Fruit fly (Drosophila melanogaster) Kc167 (cell line): ENCODE measurements around the gene CG31908.

Experiments used
- Myc ChIP-seq: fragments of >200 bp; optimal IDR thresholded peaks from 2 replicates; lab custom pipeline; 2017; ENCODE audit warnings: missing external identifiers
- Sin3A ChIP-seq: fragments of >200 bp; optimal IDR thresholded peaks from 2 replicates; lab custom pipeline; 2018; ENCODE audit warnings: missing external identifiers
- h ChIP-seq: fragments of >200 bp; optimal IDR thresholded peaks from 3 replicates; lab custom pipeline; 2018; ENCODE audit warnings: missing external identifiers
- insv ChIP-seq: fragments of >200 bp; optimal IDR thresholded peaks from 3 replicates; lab custom pipeline; 2018; ENCODE audit warnings: missing external identifiers
- psq ChIP-seq: fragments of >200 bp; optimal IDR thresholded peaks from 2 replicates; lab custom pipeline; 2017; ENCODE audit warnings: missing external identifiers
- ttk ChIP-seq: sonication (Bioruptor generic); optimal IDR thresholded peaks from 2 replicates; lab custom pipeline; 2017; ENCODE audit warnings: missing external identifiers

The CG31908 gene

DNA sequence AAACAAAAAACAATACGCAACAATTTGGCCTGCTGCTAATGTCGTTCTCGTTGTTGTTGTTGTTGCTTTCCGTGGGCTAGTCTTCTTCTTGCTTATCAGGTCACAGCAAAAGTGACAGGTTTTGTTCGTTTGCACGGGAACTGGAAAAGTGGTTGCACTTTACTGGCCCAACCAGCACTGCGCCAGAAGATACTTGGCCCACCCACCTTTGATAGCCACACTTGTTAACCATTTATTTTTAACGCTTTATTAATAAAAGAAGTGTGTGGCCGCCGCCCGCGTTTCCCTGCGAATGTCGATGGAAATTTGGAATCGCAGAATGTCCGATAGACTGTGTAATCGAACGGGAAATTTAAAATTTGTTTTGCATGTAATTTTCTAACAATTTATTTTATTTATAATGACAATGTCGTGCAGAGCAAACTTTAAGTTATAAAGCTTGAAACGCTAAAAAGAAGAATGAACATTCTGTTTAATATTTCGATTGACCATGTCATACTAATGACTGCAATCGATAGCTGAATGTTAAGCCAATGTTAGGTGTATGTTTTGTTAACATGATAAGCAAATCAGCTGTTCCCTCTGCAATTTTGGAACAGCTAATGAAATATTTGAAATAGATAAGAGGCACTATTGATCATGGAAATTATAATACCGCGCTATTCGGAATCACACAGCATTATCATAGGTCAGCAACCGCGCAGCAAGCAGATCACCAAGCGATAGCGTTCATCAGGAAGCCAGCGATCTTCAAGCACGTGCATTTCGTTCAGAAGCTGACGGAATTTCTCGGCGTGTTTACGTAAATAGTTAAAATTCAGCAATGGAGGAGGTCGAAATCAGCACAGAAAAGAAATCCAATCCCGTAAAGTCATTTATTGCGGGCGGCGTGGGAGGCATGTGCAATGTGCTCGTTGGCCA lies at the start of gene CG31908, which contains the start of gene MME1:
CG31908 (minus strand) TSS at position 402 of the 921 bp plus-strand sequence.
MME1 (plus strand) TSS at position 539 of the 921 bp plus-strand sequence.
- TF ChIP-seq ttk (lab: Kevin White, UChicago) (no peak), Sin3A (no peak), insv (no peak), Myc (lab: Kevin White, UChicago) (no peak), h (no peak), psq (lab: Kevin White, UChicago) (no peak)

DNA sequence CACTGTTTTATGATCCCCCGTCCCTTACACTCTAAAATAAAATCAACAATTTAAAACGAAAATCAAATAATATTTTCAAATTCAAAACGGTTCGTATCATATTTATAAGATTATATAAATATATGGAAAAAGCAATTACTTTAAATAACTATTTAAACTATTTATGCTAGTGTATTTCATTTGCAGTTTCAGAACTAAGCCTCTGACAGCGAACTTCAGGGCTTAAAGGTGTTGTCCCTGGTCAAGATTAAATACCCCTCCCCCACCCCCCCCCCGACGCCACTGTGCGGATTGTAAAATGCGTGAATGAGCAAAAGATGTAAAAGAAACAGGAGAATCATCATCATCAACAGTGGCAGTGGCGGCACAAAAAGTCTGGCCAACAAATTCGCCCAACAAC lies 49.6 kb upstream of the CG31908 start:
- no peak for TF ChIP-seq ttk (lab: Kevin White, UChicago)

DNA sequence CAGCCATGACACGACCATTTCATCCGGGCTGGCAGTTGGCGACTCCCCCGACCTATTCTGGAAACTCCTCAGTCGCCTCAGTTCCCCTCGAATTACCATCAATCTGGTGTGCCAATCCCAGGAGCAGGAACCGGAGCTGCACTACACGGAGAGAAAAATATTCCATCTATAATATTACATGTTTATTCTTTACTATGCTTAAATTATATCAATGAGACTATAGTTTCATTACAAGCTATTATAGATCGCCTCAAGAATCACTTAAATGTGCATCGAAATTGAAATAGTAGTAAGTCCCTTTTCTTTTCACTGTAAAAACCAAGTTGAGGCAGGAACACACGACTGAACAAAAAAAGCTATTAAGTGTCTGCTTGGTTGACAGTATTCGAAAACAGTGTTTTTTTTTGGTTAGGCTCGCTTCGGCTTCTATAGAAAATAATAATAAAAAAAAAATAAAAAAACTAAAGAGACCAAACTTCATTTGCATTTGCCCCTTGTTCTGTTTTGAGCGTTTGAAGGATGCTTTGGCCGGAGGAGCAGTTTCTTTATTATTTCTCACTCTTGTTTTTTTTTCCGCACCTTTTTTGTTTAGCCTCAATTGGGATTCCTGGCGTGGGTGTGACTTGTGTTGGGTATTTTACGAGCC lies 49.0 kb upstream of the CG31908 start:
- TF ChIP-seq h (no peak), Sin3A (no peak), psq (lab: Kevin White, UChicago) (no peak), ttk (lab: Kevin White, UChicago) (no peak), insv (no peak), Myc (lab: Kevin White, UChicago) (no peak)

DNA sequence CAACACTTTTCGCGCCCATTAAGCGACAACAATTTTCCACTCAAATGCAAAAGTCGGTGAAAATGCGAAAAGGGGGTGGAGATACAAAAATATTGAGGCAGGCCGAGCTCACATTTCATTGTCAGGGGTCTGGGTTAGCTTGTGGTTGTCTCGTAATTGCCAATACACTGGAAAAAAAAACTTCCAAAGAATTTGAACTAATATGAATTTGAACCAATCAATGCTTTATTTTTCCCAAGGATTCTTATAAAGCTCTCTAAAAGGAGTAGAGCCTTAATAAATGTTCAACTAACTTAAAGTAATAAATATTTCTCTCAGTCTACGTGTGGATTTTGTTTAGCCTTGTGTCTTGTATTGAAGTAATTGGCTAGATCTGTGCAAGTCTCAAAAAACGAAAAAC lies 45.8 kb upstream of the CG31908 start:
- TF ChIP-seq insv = no peak
- TF ChIP-seq Sin3A = no peak
- TF ChIP-seq h = no peak
- TF ChIP-seq psq (lab: Kevin White, UChicago) = no peak
- TF ChIP-seq Myc (lab: Kevin White, UChicago) = no peak
- TF ChIP-seq ttk (lab: Kevin White, UChicago) = no peak

DNA sequence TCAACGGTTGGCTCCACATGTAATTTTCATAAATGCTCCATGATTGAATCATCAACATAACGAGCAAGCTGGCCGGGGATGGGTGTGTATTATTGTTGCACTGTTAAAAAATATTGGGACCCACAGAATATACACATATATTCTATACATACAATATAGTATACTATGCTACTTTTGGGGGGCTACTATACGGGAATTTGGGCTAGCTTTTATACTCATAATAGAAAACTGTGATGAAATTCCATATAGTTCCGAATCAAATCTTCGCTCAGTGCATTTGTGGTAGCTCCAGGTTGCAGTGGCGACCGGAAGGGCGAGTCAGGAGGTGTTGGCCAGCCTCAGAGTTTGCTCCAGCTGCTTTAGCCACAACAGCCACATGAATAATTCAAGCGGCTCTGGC lies 44.7 kb upstream of the CG31908 start:
- TF ChIP-seq Myc (lab: Kevin White, UChicago) (no peak), insv (no peak), Sin3A (no peak), h (no peak), ttk (lab: Kevin White, UChicago) (no peak), psq (lab: Kevin White, UChicago) (no peak)

DNA sequence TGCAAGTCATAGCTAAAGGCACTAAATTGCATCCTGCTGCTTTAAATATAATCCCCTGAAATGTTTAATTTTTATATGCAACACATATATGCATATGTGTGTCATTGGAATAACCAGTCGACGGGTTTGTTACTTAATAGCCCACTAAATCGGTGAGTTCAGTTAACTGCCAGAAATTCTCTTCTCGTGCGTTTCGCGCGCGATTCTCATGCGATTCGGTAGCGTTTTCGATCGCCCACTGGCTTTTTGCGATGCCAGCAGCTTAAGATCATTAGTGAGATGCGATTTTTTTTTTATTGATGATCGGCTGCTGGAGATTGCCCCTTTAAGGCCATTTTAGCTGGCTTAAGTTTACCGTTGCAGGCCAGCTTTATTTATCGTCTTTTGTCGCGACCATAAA lies 44.0 kb upstream of the CG31908 start:
- no peak for TF ChIP-seq Myc (lab: Kevin White, UChicago)
- TF ChIP-seq Sin3A = no peak
- no peak for TF ChIP-seq h
- TF ChIP-seq ttk (lab: Kevin White, UChicago) = no peak
- no peak for TF ChIP-seq insv
- TF ChIP-seq psq (lab: Kevin White, UChicago) = no peak

DNA sequence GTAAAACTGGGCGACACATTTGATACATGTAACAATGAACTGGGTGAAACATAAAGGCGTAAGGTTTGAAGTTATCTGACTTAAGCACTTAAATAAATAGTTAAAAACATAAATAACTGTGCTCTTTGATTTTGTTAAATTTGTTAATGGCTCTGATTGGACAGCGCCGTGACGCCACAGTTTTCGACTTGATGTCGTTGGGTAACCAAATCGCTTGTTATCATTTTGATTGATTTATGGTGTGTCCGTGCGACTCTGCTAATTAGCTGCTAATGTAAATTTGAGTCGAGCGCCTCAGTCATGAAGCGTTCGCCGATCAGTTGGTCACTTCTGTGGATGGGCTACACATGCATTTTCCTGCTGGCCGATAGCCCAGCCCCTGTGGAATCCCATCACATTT lies 40.5 kb upstream of the CG31908 start, which contains the start of gene Ugt307A1:
Ugt307A1 (plus strand) TSS at position 301 of the 400 bp plus-strand sequence.
- TF ChIP-seq insv (no peak), h (no peak), Myc (lab: Kevin White, UChicago) (no peak), ttk (lab: Kevin White, UChicago) (no peak), Sin3A (no peak), psq (lab: Kevin White, UChicago) (no peak)

DNA sequence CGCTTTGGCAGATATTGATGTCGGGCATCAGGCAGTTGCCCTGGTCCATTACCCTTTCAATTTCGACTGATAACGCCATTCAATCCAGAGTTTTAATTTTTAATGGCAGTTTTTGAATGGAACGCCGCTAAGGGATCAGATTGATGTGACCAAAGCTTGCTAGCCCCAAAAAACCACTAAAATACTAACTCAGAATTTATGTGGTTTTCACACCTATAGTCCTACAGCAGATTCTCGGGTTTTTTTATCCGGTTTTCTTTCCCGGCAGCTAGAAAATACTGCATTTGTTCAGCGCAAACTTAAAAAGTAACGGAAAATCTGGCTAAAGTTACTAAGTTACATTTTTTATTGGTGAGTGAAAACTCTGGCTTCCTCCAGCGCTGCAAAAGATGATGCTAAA lies 38.5 kb upstream of the CG31908 start, which contains the start of gene Nuf2:
Nuf2 (minus strand) TSS at position 151 of the 400 bp plus-strand sequence.
- TF ChIP-seq Sin3A = no peak
- no peak for TF ChIP-seq psq (lab: Kevin White, UChicago)
- no peak for TF ChIP-seq h
- no peak for TF ChIP-seq ttk (lab: Kevin White, UChicago)
- no peak for TF ChIP-seq Myc (lab: Kevin White, UChicago)
- TF ChIP-seq insv = no peak

DNA sequence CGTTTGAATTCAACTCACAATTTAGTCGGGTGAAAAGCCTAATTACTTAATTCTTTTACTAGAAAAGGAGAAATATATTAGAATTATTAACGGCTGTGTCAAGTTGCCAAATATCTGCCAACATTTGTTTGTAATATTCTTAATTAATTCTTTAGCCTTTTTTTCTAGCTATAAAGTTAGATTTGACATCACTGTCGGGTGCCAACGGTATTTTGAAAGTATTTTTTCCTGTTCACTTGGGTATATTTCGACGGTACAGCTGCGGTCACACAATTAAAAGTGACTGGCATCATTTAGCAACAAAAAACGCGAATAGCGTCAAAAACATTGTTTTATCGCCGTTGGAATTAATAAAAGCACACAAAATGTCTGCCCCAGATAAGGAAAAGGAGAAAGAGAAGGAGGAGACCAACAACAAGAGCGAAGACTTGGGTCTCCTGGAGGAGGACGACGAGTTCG lies 36.6 kb upstream of the CG31908 start, which contains the start of gene Sem1:
Sem1 (plus strand) TSS at position 266 of the 459 bp plus-strand sequence.
- TF ChIP-seq ttk (lab: Kevin White, UChicago) (no peak), Myc (lab: Kevin White, UChicago) (no peak), psq (lab: Kevin White, UChicago) (no peak), insv (no peak), Sin3A (no peak), h (no peak)

DNA sequence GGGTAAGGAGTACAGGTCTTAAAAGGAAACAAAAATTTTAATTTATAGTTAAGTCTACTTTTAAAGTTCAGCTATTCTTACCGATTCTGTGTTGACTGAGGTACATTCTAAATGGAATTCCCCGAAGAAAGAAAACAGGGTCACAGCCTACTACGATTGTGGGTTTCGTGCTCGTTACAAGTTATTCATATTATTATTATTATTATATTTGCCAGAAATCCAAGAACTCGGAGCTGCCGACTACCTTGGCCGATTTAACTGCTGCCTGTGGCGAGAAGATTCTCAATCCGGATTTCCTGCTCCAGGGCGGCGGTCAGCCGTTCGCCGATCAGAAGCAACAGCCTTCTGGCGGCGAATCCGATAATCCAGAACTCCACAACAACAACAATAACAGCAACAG lies 33.6 kb upstream of the CG31908 start, which contains the start of gene Mst27D:
Mst27D (minus strand) TSS at position 101 of the 400 bp plus-strand sequence.
- no peak for TF ChIP-seq ttk (lab: Kevin White, UChicago)

DNA sequence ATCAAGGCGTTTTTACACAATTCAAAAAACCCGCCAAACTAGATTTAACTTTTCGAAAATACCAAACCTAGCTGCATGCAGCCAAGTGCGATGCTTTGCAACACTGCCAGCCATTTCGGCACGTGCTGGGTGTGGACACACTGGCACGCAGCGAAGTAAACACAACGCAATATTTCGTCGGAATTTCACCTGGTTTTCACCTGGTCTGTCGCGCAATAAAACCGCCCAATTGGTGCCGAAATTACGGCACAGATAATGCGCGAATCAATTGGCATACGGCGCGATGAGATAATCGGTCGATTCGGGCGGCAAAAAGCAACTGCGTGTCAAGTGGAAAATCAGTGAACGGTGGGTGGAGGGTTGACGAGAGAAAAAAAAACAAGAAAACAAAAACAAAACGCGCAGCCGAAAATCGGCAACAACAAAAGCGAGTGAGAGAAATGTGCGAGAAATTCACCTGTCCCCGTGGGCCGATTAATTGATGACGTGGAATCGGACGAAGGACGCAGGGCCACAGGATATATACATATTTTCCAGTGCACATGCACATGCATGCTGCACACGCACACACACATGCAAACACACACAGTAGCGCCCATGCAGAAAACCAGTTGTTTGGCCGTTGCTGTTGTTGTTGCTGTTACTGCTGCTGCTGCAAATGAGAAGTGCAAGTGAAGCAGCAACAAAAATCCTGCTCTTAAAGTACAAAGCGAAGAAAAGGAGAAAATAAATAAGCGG lies 29.2 kb upstream of the CG31908 start, which contains the start of gene Mnn1:
Mnn1 (plus strand) TSS at position 113 of the 738 bp plus-strand sequence.
- TF ChIP-seq psq (lab: Kevin White, UChicago) (no peak), Myc (lab: Kevin White, UChicago) (no peak), Sin3A (no peak), h (no peak), ttk (lab: Kevin White, UChicago) (no peak), insv (no peak)

DNA sequence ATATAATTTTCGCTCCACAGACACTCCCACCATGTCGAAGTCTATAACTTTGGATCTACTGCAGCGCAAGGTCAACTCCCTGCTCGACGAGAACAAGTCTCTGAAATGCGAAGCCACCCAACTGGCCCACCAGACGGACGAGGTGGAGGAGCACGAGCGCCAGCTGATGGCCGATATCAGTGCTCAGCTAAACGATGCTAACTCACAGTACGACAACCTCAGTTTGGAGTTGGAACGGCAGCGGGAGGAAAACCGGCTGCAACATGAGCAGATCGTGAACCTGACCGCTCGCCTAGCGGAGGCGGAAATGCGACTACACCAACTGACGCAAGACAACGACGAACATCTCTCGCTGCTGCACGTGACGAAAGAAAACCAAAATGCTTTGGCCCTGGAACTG lies 24.6 kb upstream of the CG31908 start:
- TF ChIP-seq Myc (lab: Kevin White, UChicago) = no peak
- no peak for TF ChIP-seq ttk (lab: Kevin White, UChicago)
- TF ChIP-seq insv = no peak
